Worm (Caenorhabditis elegans): ENCODE data around the gene cyp-34A5.

cyp-34A5 gene

DNA sequence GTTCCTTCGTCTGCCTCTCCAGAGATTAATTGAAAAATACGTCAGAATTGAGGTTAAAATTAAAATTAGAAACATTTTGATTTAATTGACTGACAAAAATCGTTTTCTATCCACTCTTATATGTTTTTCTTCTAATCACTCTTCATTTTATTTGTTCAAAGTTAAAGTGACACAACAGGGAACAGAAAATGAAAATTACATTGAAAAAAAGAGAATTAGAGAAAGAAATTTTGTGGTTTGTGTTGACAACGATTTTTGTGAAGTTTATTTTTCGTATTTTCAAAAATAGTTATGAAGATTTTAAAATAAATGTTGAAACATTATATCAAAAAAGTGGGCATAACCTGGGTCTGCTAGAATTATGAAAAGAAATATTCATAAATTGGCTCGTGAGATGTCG lies at the start of gene cyp-34A5:
TSS of gene cyp-34A5 (minus strand) at position 101 of the 400 bp plus-strand sequence.
- TF ChIP-seq dao-5 (tag; optimal IDR thresholded peaks at IDR 0.05), result no peak
- TF ChIP-seq him-1 (tag; optimal IDR thresholded peaks at IDR 0.05), result no peak
- no peak for TF ChIP-seq W03F9.2 (tag; optimal IDR thresholded peaks at IDR 0.05)

- TF ChIP-seq him-1 (tag; optimal IDR thresholded peaks at IDR 0.05), result no peak
- TF ChIP-seq dao-5 (tag; optimal IDR thresholded peaks at IDR 0.05), result no peak
- TF ChIP-seq W03F9.2 (tag; optimal IDR thresholded peaks at IDR 0.05), result no peak
Measured at ce11 chrV:4005219-4005618, 47.7 kb upstream of the cyp-34A5 start, which contains the start of gene srh-8. Gene srh-8, plus strand, starts transcription at chrV:4005519.

- no peak for TF ChIP-seq dao-5 (tag; optimal IDR thresholded peaks at IDR 0.05)
- TF ChIP-seq W03F9.2 (tag; optimal IDR thresholded peaks at IDR 0.05), result no peak
Measured at ce11 chrV:4004577-4004976, 47.1 kb upstream of the cyp-34A5 start.

ce11 chrV:3995838-3996237 lies 38.3 kb upstream of the cyp-34A5 start, which contains the start of gene srx-62:
Gene srx-62, minus strand, starts transcription at chrV:3995938.
- TF ChIP-seq him-1 (tag; optimal IDR thresholded peaks at IDR 0.05), result no peak
- TF ChIP-seq dao-5 (tag; optimal IDR thresholded peaks at IDR 0.05), result no peak
- no peak for TF ChIP-seq W03F9.2 (tag; optimal IDR thresholded peaks at IDR 0.05)

DNA sequence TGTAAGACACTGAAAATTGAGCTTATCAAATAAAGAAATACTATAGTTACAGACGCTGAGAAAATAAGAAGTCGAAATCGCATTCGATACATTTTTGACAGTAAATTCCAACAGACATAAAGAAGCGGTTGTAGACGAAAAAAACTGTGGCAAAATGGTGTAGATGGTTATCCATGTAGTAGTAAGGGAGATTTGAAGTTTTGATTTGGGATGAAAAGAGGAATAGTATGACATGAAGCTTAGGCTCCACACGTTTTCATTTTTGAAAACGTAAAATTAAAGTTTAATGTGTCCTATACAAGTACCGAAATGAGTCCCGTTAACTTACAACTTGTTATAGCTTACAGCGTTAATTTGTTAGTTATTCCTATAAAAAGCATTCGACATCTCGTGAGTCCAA lies 36.5 kb upstream of the cyp-34A5 start, which contains the start of gene K09D9.9:
TSS of gene K09D9.9 (minus strand) at position 101 of the 400 bp plus-strand sequence.
- TF ChIP-seq dao-5 (tag; optimal IDR thresholded peaks at IDR 0.05), result no peak
- no peak for TF ChIP-seq W03F9.2 (tag; optimal IDR thresholded peaks at IDR 0.05)
- TF ChIP-seq him-1 (tag; optimal IDR thresholded peaks at IDR 0.05), result no peak

ce11 chrV:3992334-3992733 lies 34.8 kb upstream of the cyp-34A5 start:
- no peak for TF ChIP-seq W03F9.2 (tag; optimal IDR thresholded peaks at IDR 0.05)
- no peak for TF ChIP-seq dao-5 (tag; optimal IDR thresholded peaks at IDR 0.05)
- no peak for TF ChIP-seq him-1 (tag; optimal IDR thresholded peaks at IDR 0.05)

DNA sequence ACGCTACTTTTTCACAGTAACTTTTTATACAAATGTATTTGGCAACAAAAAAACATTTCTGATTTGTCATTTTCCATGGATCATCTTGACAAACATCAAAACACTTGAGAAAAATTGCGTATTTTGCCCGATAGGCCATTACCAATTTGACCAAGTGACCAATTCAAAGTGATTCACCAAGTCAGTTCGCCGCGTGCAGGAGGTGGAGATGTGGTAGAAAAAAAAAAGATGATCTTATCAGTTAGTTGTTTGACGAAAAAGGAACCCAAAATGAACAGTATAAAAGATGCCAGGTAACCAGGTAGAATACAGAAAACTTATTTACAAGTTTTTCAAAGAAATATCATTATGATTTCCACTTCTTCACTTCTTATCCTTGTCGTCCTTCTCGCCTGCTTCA lies 31.6 kb upstream of the cyp-34A5 start, which contains the start of gene nlp-27:
TSS of gene nlp-27 (plus strand) at position 309 of the 400 bp plus-strand sequence.
- TF ChIP-seq dao-5 (tag; optimal IDR thresholded peaks at IDR 0.05) (no peak), W03F9.2 (tag; optimal IDR thresholded peaks at IDR 0.05) (no peak), him-1 (tag; optimal IDR thresholded peaks at IDR 0.05) (no peak)

DNA sequence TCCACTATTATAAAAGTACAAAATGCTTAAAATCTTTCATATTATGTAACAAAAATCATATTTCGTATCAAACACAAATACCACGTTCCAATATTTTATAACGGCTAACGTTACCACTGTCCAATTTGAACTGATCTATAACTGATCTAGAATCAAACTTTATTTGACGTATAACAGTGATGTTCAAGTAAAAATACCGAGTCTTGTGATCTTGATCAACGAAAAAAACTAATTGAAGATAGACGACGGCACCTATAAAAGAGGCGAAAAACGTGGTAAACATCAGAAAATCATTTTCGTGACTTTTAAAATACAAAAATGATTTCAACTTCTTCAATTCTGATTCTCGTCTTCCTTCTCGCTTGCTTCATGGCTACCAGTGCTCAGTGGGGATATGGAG lies 30.1 kb upstream of the cyp-34A5 start, which contains the start of gene nlp-28:
TSS of gene nlp-28 (plus strand) at position 285 of the 400 bp plus-strand sequence.
- TF ChIP-seq him-1 (tag; optimal IDR thresholded peaks at IDR 0.05) (no peak), W03F9.2 (tag; optimal IDR thresholded peaks at IDR 0.05) (no peak), dao-5 (tag; optimal IDR thresholded peaks at IDR 0.05) (no peak)

DNA sequence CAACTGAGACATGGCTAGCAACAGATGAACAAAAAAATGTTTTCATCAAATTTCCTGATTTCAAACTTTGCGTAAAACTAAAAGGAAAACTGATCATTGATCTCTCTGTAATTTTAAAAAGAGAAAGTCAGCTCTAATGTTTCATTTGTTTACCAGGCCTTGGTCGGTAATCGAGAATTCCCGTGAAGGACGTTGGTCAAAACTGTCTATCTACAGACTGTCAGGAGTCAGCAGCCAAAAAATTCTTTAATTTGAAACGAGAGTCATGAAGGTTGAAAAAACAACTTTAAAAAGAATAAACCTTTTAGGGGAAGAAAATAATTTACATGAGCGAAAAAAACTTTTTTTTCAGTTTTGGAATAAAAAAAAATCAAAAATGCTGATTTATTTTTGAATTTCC lies 27.6 kb upstream of the cyp-34A5 start:
- TF ChIP-seq W03F9.2 (tag; optimal IDR thresholded peaks at IDR 0.05) (no peak), him-1 (tag; optimal IDR thresholded peaks at IDR 0.05) (no peak), dao-5 (tag; optimal IDR thresholded peaks at IDR 0.05) (no peak)

DNA sequence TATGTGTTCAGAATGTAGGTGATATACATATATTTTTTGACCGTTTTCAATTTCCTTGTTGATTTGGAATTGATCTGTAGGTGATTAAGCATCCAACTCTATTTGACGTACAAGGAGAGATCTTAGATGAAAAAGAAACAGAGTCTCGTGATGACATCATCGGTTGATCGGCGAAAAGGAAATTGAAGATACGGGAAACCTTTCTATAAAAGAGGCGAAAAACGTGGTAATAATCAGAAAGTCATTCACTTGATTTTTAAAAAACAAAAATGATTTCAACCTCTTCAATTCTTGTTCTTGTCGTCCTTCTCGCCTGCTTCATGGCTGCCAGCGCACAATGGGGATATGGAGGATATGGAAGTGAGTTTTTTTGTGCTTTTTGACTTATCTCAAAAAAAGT lies 26.7 kb upstream of the cyp-34A5 start, which contains the start of gene nlp-29:
TSS of gene nlp-29 (plus strand) at position 248 of the 400 bp plus-strand sequence.
- no peak for TF ChIP-seq dao-5 (tag; optimal IDR thresholded peaks at IDR 0.05)
- TF ChIP-seq W03F9.2 (tag; optimal IDR thresholded peaks at IDR 0.05), result no peak
- no peak for TF ChIP-seq him-1 (tag; optimal IDR thresholded peaks at IDR 0.05)

DNA sequence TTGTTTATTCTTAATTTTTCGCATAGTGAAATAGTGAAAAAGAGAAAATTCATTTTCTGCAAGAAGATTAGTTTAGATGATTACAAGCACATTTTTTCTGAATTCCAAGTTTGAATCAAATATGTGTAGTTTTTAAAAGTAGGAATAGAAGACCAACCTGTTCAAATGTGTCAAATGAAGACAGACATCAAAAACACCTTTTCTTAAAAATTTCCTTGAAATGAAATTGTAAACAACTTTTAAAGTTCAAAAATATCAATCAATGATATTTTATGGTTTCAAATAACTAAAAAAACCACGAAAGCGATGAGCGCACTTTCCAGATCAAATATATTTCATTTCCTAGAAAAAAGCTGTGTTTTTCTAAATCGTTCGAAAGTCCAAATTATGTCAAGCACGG lies 24.2 kb upstream of the cyp-34A5 start, which contains the start of gene nlp-30:
TSS of gene nlp-30 (plus strand) at position 301 of the 400 bp plus-strand sequence.
- TF ChIP-seq dao-5 (tag; optimal IDR thresholded peaks at IDR 0.05) (no peak), W03F9.2 (tag; optimal IDR thresholded peaks at IDR 0.05) (no peak), him-1 (tag; optimal IDR thresholded peaks at IDR 0.05) (no peak)

ce11 chrV:3980228-3980933 lies 22.9 kb upstream of the cyp-34A5 start:
- TF ChIP-seq dao-5 (tag; optimal IDR thresholded peaks at IDR 0.05) (no peak), him-1 (tag; optimal IDR thresholded peaks at IDR 0.05) (no peak), W03F9.2 (tag; optimal IDR thresholded peaks at IDR 0.05) (no peak)

- TF ChIP-seq him-1 (tag; optimal IDR thresholded peaks at IDR 0.05), result no peak
- TF ChIP-seq dao-5 (tag; optimal IDR thresholded peaks at IDR 0.05), result no peak
- TF ChIP-seq W03F9.2 (tag; optimal IDR thresholded peaks at IDR 0.05), result no peak
Measured at ce11 chrV:3979819-3980218, 22.3 kb upstream of the cyp-34A5 start, which contains the start of gene nlp-31. Gene nlp-31, plus strand, starts transcription at chrV:3980055.

- no peak for TF ChIP-seq him-1 (tag; optimal IDR thresholded peaks at IDR 0.05)
- TF ChIP-seq W03F9.2 (tag; optimal IDR thresholded peaks at IDR 0.05), result no peak
- TF ChIP-seq dao-5 (tag; optimal IDR thresholded peaks at IDR 0.05), result no peak
Measured at ce11 chrV:3979053-3979452, 21.5 kb upstream of the cyp-34A5 start, which contains the start of gene nlp-34. Gene nlp-34, minus strand, starts transcription at chrV:3979134.
